Worm (Caenorhabditis elegans) whole organism, L4 larva: ENCODE results near the gene rps-9.
"Not testable (repeated sequence)": the region's sequence is repeated elsewhere in the genome, so short reads cannot be mapped to it uniquely, and the experiment has no call there.

ENCODE experiments used
- ama-1 ChIP-seq: fragments of 150-350 bp; optimal IDR thresholded peaks from 2 replicates; lab custom pipeline; 2014; ENCODE audit warnings: inconsistent platforms, mixed read lengths
- nhr-6 ChIP-seq: fragments of 150-350 bp; optimal IDR thresholded peaks from 2 replicates; lab custom pipeline; 2014; ENCODE audit warnings: missing biosample characterization, missing genetic modification characterization
- skn-1 ChIP-seq: fragments of 150-350 bp; optimal IDR thresholded peaks from 2 replicates; lab custom pipeline; 2014; ENCODE audit warnings: missing biosample characterization, missing genetic modification characterization

DNA sequence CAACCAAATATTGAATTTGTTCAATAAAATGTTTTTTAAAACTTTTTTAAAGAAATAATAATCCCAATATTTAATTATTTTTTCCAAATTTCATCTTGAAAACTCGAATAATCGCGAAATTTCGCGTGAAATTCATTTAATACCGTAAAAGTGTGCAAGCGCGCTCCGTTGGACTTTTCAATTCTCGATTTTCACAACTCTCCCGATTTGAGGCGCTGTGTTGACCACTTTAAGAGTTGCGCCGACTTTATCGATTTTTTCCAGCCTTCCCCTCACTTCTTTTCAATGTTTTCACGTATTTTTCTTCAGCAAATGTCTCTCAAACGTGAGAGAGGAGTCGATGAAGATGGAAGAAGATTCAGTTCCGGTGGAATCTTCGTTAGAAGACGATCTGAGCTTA lies 44.3 kb upstream of the rps-9 start:
- TF ChIP-seq nhr-6 (tag; lab: Kevin White, UChicago); ama-1 (lab: Kevin White, UChicago); skn-1 (tag; lab: Kevin White, UChicago): not testable (repeated sequence)
